Worm (Caenorhabditis elegans): ENCODE measurements around the gene knl-3.

- TF ChIP-seq ceh-82 (tag; optimal IDR thresholded peaks at IDR 0.05), result no peak
- no peak for TF ChIP-seq nhr-11 (tag; optimal IDR thresholded peaks at IDR 0.05)
- no peak for TF ChIP-seq aly-2 (tag; optimal IDR thresholded peaks at IDR 0.05)
- no peak for TF ChIP-seq unc-62 (GFP tag; optimal IDR thresholded peaks at IDR 0.05)
- TF ChIP-seq R02D3.7 (tag; optimal IDR thresholded peaks at IDR 0.05), result no peak
- TF ChIP-seq jun-1 (tag; optimal IDR thresholded peaks at IDR 0.05), result no peak
- no peak for TF ChIP-seq sea-2 (GFP tag; optimal IDR thresholded peaks at IDR 0.05)
- TF ChIP-seq nhr-12 (tag; optimal IDR thresholded peaks at IDR 0.05), result no peak
Measured at ce11 chrV:1824528-1824927, 44.5 kb upstream of the knl-3 start.

Measured in whole organism, L3 larva.